Fruit fly (Drosophila melanogaster): ENCODE data around the gene CG6885.
A peak's percentile ranks its signal among the peaks of the same experiment; 100 is the strongest.

Gene CG6885

dm6 chr3L:18768788-18769707, 24.8 kb downstream of the CG6885 start (continued):
- TF ChIP-seq Ravus (GFP tag; IDR thresholded peaks at IDR 0.05): no peak
- TF ChIP-seq corto (GFP tag; optimal IDR thresholded peaks at IDR 0.05): no peak
- no peak for TF ChIP-seq BEAF-32 (GFP tag; optimal IDR thresholded peaks at IDR 0.05)
- peak; percentile 37 for TF ChIP-seq CG12155 (GFP tag; optimal IDR thresholded peaks at IDR 0.05)
- TF ChIP-seq HLH3B (GFP tag; IDR thresholded peaks at IDR 0.05): peak; percentile 68
- peak; percentile 88 for TF ChIP-seq gem (tag; optimal IDR thresholded peaks at IDR 0.05)
- TF ChIP-seq CG33213 (GFP tag; optimal IDR thresholded peaks at IDR 0.05): peak; percentile 16
- TF ChIP-seq wdn (GFP tag; IDR thresholded peaks at IDR 0.05): no peak
- TF ChIP-seq sug (tag; optimal IDR thresholded peaks at IDR 0.05): peak; percentile 44
- peak; percentile 29 for TF ChIP-seq CG10274 (GFP tag; optimal IDR thresholded peaks at IDR 0.05)
- TF ChIP-seq CG9609 (GFP tag; optimal IDR thresholded peaks at IDR 0.05): peak; percentile 33
- TF ChIP-seq croc (GFP tag; conservative IDR thresholded peaks at IDR 0.05): no peak
- TF ChIP-seq salm (tag; optimal IDR thresholded peaks at IDR 0.05): peak; percentile 57
- no peak for TF ChIP-seq Lpt (GFP tag; optimal IDR thresholded peaks at IDR 0.05)
- TF ChIP-seq CG12236 (GFP tag; optimal IDR thresholded peaks at IDR 0.05): no peak
- TF ChIP-seq sim (GFP tag; IDR thresholded peaks at IDR 0.05): no peak
- peak; percentile 78 for TF ChIP-seq CG10209 (GFP tag; optimal IDR thresholded peaks at IDR 0.05)
- TF ChIP-seq luna (GFP tag; optimal IDR thresholded peaks at IDR 0.05): no peak
- peak; percentile 26 for TF ChIP-seq her (GFP tag; optimal IDR thresholded peaks at IDR 0.05)
- no peak for TF ChIP-seq ftz-f1 (GFP tag; optimal IDR thresholded peaks at IDR 0.05)
- TF ChIP-seq CG7556 (GFP tag; optimal IDR thresholded peaks at IDR 0.05): peak; percentile 87
- TF ChIP-seq usp (GFP tag; optimal IDR thresholded peaks at IDR 0.05): no peak
- no peak for TF ChIP-seq CG14710 (tag; optimal IDR thresholded peaks at IDR 0.05)
- peak; percentile 34 for TF ChIP-seq HLHmδ (GFP tag; optimal IDR thresholded peaks at IDR 0.05)
- TF ChIP-seq cas (GFP tag; IDR thresholded peaks at IDR 0.05): no peak
- TF ChIP-seq sisA (GFP tag; IDR thresholded peaks at IDR 0.05): peak; percentile 45; the same call in 1 of the 2 replicates
- no peak for TF ChIP-seq CG33557 (GFP tag; optimal IDR thresholded peaks at IDR 0.05)
- no peak for TF ChIP-seq zen2 (GFP tag; IDR thresholded peaks at IDR 0.05; ENCODE audit: partially characterized antibody)
- no peak for TF ChIP-seq pita (GFP tag; optimal IDR thresholded peaks at IDR 0.05)
- no peak for TF ChIP-seq ham (GFP tag; IDR thresholded peaks at IDR 0.05)
- peak; percentile 74 for TF ChIP-seq Ada2b (GFP tag; IDR thresholded peaks at IDR 0.05)
- TF ChIP-seq nerfin-2 (GFP tag; IDR thresholded peaks at IDR 0.05; ENCODE audit: partially characterized antibody): no peak
- peak; percentile 54 for TF ChIP-seq Mad (GFP tag; optimal IDR thresholded peaks at IDR 0.05)
- peak; percentile 44 for TF ChIP-seq Max (GFP tag; optimal IDR thresholded peaks at IDR 0.05)
- no peak for TF ChIP-seq CG16779 (GFP tag; IDR thresholded peaks at IDR 0.05)
- no peak for TF ChIP-seq schlank (tag; optimal IDR thresholded peaks at IDR 0.05)
- peak; percentile 90 for TF ChIP-seq chinmo (GFP tag; IDR thresholded peaks at IDR 0.05; ENCODE audit: partially characterized antibody)
- TF ChIP-seq oc (tag; optimal IDR thresholded peaks at IDR 0.05): peak; percentile 15
- TF ChIP-seq tx (GFP tag; optimal IDR thresholded peaks at IDR 0.05): peak; percentile 53
- peak; percentile 49 for TF ChIP-seq CG15514 (GFP tag; optimal IDR thresholded peaks at IDR 0.05)
- no peak for TF ChIP-seq Neu2 (GFP tag; optimal IDR thresholded peaks at IDR 0.05; ENCODE audit: borderline replicate concordance)
- TF ChIP-seq CG10979 (tag; optimal IDR thresholded peaks at IDR 0.05): peak; percentile 41
- 0 out of 3 replicates have a peak, but pooled peaks have one; percentile 58 for TF ChIP-seq jigr1 (GFP tag; IDR thresholded peaks at IDR 0.05)
- peak; percentile 2 for TF ChIP-seq disco-r (GFP tag; optimal IDR thresholded peaks at IDR 0.05)
- TF ChIP-seq CG11504 (tag; optimal IDR thresholded peaks at IDR 0.05): peak; percentile 90
- TF ChIP-seq CG31365 (tag; optimal IDR thresholded peaks at IDR 0.05): no peak
- no peak for TF ChIP-seq dm (GFP tag; optimal IDR thresholded peaks at IDR 0.05)
- TF ChIP-seq Hmx (GFP tag; optimal IDR thresholded peaks at IDR 0.05): no peak
- TF ChIP-seq CG17802 (tag; optimal IDR thresholded peaks at IDR 0.05): no peak

All from whole organism, embryonic.